Fruit fly (Drosophila melanogaster): ENCODE results near the gene CG3817.
A peak's percentile ranks its signal among the peaks of the same experiment; 100 is the strongest.

Gene CG3817

DNA sequence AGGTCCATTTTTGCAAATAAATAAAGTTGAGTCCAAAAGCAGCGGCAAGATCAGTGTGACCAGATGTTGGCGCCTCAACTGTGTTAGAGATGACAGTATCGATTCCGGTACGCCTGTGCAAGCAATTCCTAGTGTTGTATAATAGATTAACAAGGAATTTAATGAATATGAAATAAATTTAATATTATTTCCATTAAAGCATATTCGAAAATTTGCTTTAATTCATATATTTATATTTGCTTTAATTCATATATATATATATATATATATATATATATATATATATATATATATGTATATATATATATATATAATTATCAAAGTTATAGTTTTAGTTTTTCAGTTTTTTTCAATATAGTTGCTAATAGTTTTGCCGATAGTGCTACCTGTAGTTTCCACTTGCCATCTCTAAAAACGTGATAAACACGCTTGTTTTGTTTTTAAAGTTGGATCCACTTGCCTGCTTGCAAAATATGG is at the start of gene CG3817, which contains the start of gene Nup93-2 (continued):
- TF ChIP-seq CG34422 (GFP tag; IDR thresholded peaks at IDR 0.05) (peak; percentile 71; the same call in 1 of the 3 replicates), CG8765 (GFP tag; IDR thresholded peaks at IDR 0.05) (peak; percentile 66; the same call in 1 of the 2 replicates), CG8281 (tag; optimal IDR thresholded peaks at IDR 0.05) (peak; percentile 54), CG30020 (tag; optimal IDR thresholded peaks at IDR 0.05) (peak; percentile 74), D19B (GFP tag; optimal IDR thresholded peaks at IDR 0.05) (peak; percentile 32), pum (GFP tag; optimal IDR thresholded peaks at IDR 0.05) (peak; percentile 57), Xrp1 (GFP tag; IDR thresholded peaks at IDR 0.05) (peak; percentile 41; the same call in 1 of the 2 replicates), lmd (GFP tag; IDR thresholded peaks at IDR 0.05) (peak; percentile 71), CG9876 (GFP tag; optimal IDR thresholded peaks at IDR 0.05) (no peak), mirr (GFP tag; optimal IDR thresholded peaks at IDR 0.05) (no peak), bowl (GFP tag; IDR thresholded peaks at IDR 0.05) (no peak), CG17912 (GFP tag; optimal IDR thresholded peaks at IDR 0.05) (no peak), crol (GFP tag; IDR thresholded peaks at IDR 0.05) (no peak), Rx (GFP tag; IDR thresholded peaks at IDR 0.05) (peak; percentile 60), danr (GFP tag; IDR thresholded peaks at IDR 0.05) (peak; percentile 7; the same call in 1 of the 2 replicates), CG12155 (GFP tag; optimal IDR thresholded peaks at IDR 0.05) (no peak), HmgD (GFP tag; optimal IDR thresholded peaks at IDR 0.05) (no peak), Hr51 (GFP tag; optimal IDR thresholded peaks at IDR 0.05) (peak in 1 of 2 experiments; percentile 8), CG9437 (GFP tag; optimal IDR thresholded peaks at IDR 0.05) (peak; percentile 34), chm (GFP tag; IDR thresholded peaks at IDR 0.05) (no peak), CG13424 (tag; optimal IDR thresholded peaks at IDR 0.05) (peak; percentile 74), Dref (GFP tag; IDR thresholded peaks at IDR 0.05) (peak; percentile 41), CG12299 (tag; optimal IDR thresholded peaks at IDR 0.05) (peak; percentile 47), sens (GFP tag) (peak; percentile 89), Hey (tag; optimal IDR thresholded peaks at IDR 0.05) (no peak), bigmax (GFP tag; optimal IDR thresholded peaks at IDR 0.05) (no peak), CG7271 (tag; optimal IDR thresholded peaks at IDR 0.05) (no peak), CG12942 (GFP tag; optimal IDR thresholded peaks at IDR 0.05) (peak; percentile 17), ash1 (GFP tag; optimal IDR thresholded peaks at IDR 0.05) (no peak), CG33557 (GFP tag; optimal IDR thresholded peaks at IDR 0.05) (no peak), tll (GFP tag; optimal IDR thresholded peaks at IDR 0.05) (no peak), CG17612 (GFP tag; IDR thresholded peaks at IDR 0.05) (no peak), CG5180 (GFP tag; optimal IDR thresholded peaks at IDR 0.05) (peak; percentile 15), pan (optimal IDR thresholded peaks at IDR 0.05) (no peak), pan (GFP tag; optimal IDR thresholded peaks at IDR 0.05 in 1 of 2, IDR thresholded peaks at IDR 0.05 in 1 of 2) (peak in 1 of 2 experiments; percentile 46), Mes4 (GFP tag; optimal IDR thresholded peaks at IDR 0.05) (no peak), Fer2 (tag; optimal IDR thresholded peaks at IDR 0.05) (peak; percentile 62), CG8290 (GFP tag; optimal IDR thresholded peaks at IDR 0.05) (peak; percentile 88), CG8290 (tag; optimal IDR thresholded peaks at IDR 0.05) (peak in 1 of 2 experiments; percentile 49), CG6683 (GFP tag; optimal IDR thresholded peaks at IDR 0.05) (no peak), psq (GFP tag; optimal IDR thresholded peaks at IDR 0.05) (no peak), CG7372 (GFP tag; IDR thresholded peaks at IDR 0.05) (peak; percentile 56), CG5953 (GFP tag; IDR thresholded peaks at IDR 0.05) (no peak), Dad (GFP tag; optimal IDR thresholded peaks at IDR 0.05) (peak; percentile 51), Deaf1 (tag; optimal IDR thresholded peaks at IDR 0.05) (peak; percentile 13), CG4730 (GFP tag; IDR thresholded peaks at IDR 0.05) (peak; percentile 46), vfl (GFP tag; optimal IDR thresholded peaks at IDR 0.05) (peak; percentile 44), Ptx1 (GFP tag; IDR thresholded peaks at IDR 0.05) (peak; percentile 67), corto (GFP tag; optimal IDR thresholded peaks at IDR 0.05) (no peak), CG13894 (tag; optimal IDR thresholded peaks at IDR 0.05) (peak; percentile 33), dati (GFP tag; IDR thresholded peaks at IDR 0.05) (no peak), shn (GFP tag; optimal IDR thresholded peaks at IDR 0.05) (no peak)
